Fruit fly (Drosophila melanogaster) whole organism, pupa: ENCODE data around the gene wam.

ENCODE experiments used
- CG12605 ChIP-seq: fragments of 200-800 bp; sonication (Bioruptor generic); IDR thresholded peaks from 2 replicates; pipeline ENCODE4 v1.3.6; 2022; ENCODE audit warnings: missing biosample characterization, missing genetic modification characterization
- CG13204 ChIP-seq: fragments of 200-800 bp; sonication (Bioruptor generic); optimal IDR thresholded peaks from 2 replicates; lab custom pipeline; 2018; ENCODE audit warnings: missing biosample characterization, mild to moderate bottlenecking, missing genetic modification characterization, moderate library complexity
- CG14655 ChIP-seq: fragments of 200-800 bp; sonication (Bioruptor generic); optimal IDR thresholded peaks from 3 replicates; lab custom pipeline; 2017; ENCODE audit warnings: mild to moderate bottlenecking, missing biosample characterization, missing genetic modification reagents, missing genetic modification characterization
- CG15710 ChIP-seq: fragments of 200-800 bp; sonication (Bioruptor generic); optimal IDR thresholded peaks from 2 replicates; lab custom pipeline; 2018; ENCODE audit warnings: missing biosample characterization, mild to moderate bottlenecking, missing genetic modification characterization, moderate library complexity
- CG17806 ChIP-seq: fragments of 200-800 bp; sonication (Bioruptor generic); optimal IDR thresholded peaks from 2 replicates; lab custom pipeline; 2018; ENCODE audit warnings: missing biosample characterization, mild to moderate bottlenecking, missing genetic modification characterization, moderate library complexity
- CG8159 ChIP-seq: fragments of 200-800 bp; sonication (Bioruptor generic); optimal IDR thresholded peaks from 3 replicates; lab custom pipeline; 2018; ENCODE audit warnings: missing biosample characterization, mild to moderate bottlenecking, missing genetic modification characterization, moderate library complexity
- CG8301 ChIP-seq: fragments of 200-800 bp; sonication (Bioruptor generic); optimal IDR thresholded peaks from 2 replicates; lab custom pipeline; 2018; ENCODE audit warnings: missing biosample characterization, mild to moderate bottlenecking, missing genetic modification characterization
- EcR ChIP-seq: fragments of 200-800 bp; sonication (Bioruptor generic); optimal IDR thresholded peaks from 3 replicates; lab custom pipeline; 2019; ENCODE audit warnings: missing biosample characterization, missing genetic modification characterization, mild to moderate bottlenecking, moderate library complexity, missing genetic modification reagents
- fd96Ca ChIP-seq: fragments of 200-800 bp; sonication (Bioruptor generic); IDR thresholded peaks from 3 replicates; pipeline ENCODE4 v1.3.6; 2022; ENCODE audit warnings: missing biosample characterization, missing genetic modification characterization
- rn ChIP-seq: fragments of 200-800 bp; sonication (Bioruptor generic); IDR thresholded peaks from 2 replicates; pipeline ENCODE4 v1.3.6; 2022; ENCODE audit warnings: missing biosample characterization, missing genetic modification characterization

- peak; percentile 93 for TF ChIP-seq rn (GFP tag; lab: Robert Waterston, UW)
- TF ChIP-seq CG8301 (tag; lab: Kevin White, UChicago) = peak; percentile 98
- TF ChIP-seq CG8159 (tag; lab: Kevin White, UChicago) = peak; percentile 97
- TF ChIP-seq fd96Ca (GFP tag; lab: Robert Waterston, UW) = peak; percentile 98
- TF ChIP-seq CG14655 (GFP tag; lab: Kevin White, UChicago) = peak; percentile 98
- peak; percentile 90 for TF ChIP-seq EcR (GFP tag; lab: Kevin White, UChicago)
- peak; percentile 97 for TF ChIP-seq CG15710 (tag; lab: Kevin White, UChicago)
- peak; percentile 91 for TF ChIP-seq CG12605
- peak; percentile 97 for TF ChIP-seq CG17806
- TF ChIP-seq CG13204 (GFP tag; lab: Kevin White, UChicago) = peak; percentile 90
These were observed 38.4 kb upstream of the wam start for dm6 chr3R:23326292-23326691.
